Worm (Caenorhabditis elegans): Measurements from ENCODE around the gene inx-11.

inx-11 gene

ce11 chrV:12465399-12465798 is 21.6 kb upstream of the inx-11 start:
- TF ChIP-seq elt-3 (tag; optimal IDR thresholded peaks at IDR 0.05) (no peak), lsy-2 (tag; optimal IDR thresholded peaks at IDR 0.05) (peak; percentile 20), nhr-237 (tag; optimal IDR thresholded peaks at IDR 0.05) (no peak), hlh-1 (tag; optimal IDR thresholded peaks at IDR 0.05) (peak; percentile 49), M03D4.4 (tag; optimal IDR thresholded peaks at IDR 0.05) (peak; percentile 38), unc-120 (tag; optimal IDR thresholded peaks at IDR 0.05; ENCODE audit: poor library complexity, severe bottlenecking) (peak; percentile 87), elt-1 (tag; optimal IDR thresholded peaks at IDR 0.05; ENCODE audit: borderline replicate concordance, insufficient read depth) (no peak), unc-39 (tag; optimal IDR thresholded peaks at IDR 0.05) (peak; percentile 18), cnd-1 (tag; optimal IDR thresholded peaks at IDR 0.05) (no peak), zip-8 (tag; optimal IDR thresholded peaks at IDR 0.05) (no peak), pha-4 (tag; optimal IDR thresholded peaks at IDR 0.05) (peak; percentile 62), mep-1 (tag; optimal IDR thresholded peaks at IDR 0.05) (peak; percentile 66), snpc-4 (tag; optimal IDR thresholded peaks at IDR 0.05) (no peak), sptf-1 (tag; optimal IDR thresholded peaks at IDR 0.05) (peak; percentile 26), blmp-1 (tag; optimal IDR thresholded peaks at IDR 0.05) (no peak), tbx-8 (GFP tag; optimal IDR thresholded peaks at IDR 0.05) (no peak), bed-3 (GFP tag; optimal IDR thresholded peaks at IDR 0.05) (no peak), ceh-39 (tag; optimal IDR thresholded peaks at IDR 0.05) (no peak), ztf-11 (tag; optimal IDR thresholded peaks at IDR 0.05) (peak; percentile 61), ces-1 (GFP tag; optimal IDR thresholded peaks at IDR 0.05) (peak; percentile 83), nhr-76 (tag; optimal IDR thresholded peaks at IDR 0.05) (no peak), drap-1 (GFP tag; optimal IDR thresholded peaks at IDR 0.05) (peak; percentile 1), nhr-28 (tag; optimal IDR thresholded peaks at IDR 0.05) (no peak), ceh-83 (GFP tag; optimal IDR thresholded peaks at IDR 0.05) (no peak), unc-62 (GFP tag; optimal IDR thresholded peaks at IDR 0.05) (peak; percentile 93), sem-2 (GFP tag; optimal IDR thresholded peaks at IDR 0.05) (no peak), mls-2 (tag; optimal IDR thresholded peaks at IDR 0.05) (peak; percentile 25), nhr-2 (tag; optimal IDR thresholded peaks at IDR 0.05) (no peak), ceh-43 (GFP tag; optimal IDR thresholded peaks at IDR 0.05) (no peak)

ce11 chrV:12466653-12467052 is 20.4 kb upstream of the inx-11 start:
- TF ChIP-seq lsy-2 (tag; optimal IDR thresholded peaks at IDR 0.05) = no peak
- no peak for TF ChIP-seq blmp-1 (tag; optimal IDR thresholded peaks at IDR 0.05)
- TF ChIP-seq tbx-8 (GFP tag; optimal IDR thresholded peaks at IDR 0.05) = no peak
- TF ChIP-seq unc-120 (tag; optimal IDR thresholded peaks at IDR 0.05; ENCODE audit: poor library complexity, severe bottlenecking) = no peak
- no peak for TF ChIP-seq elt-1 (tag; optimal IDR thresholded peaks at IDR 0.05; ENCODE audit: borderline replicate concordance, insufficient read depth)
- no peak for TF ChIP-seq drap-1 (GFP tag; optimal IDR thresholded peaks at IDR 0.05)
- TF ChIP-seq ceh-39 (tag; optimal IDR thresholded peaks at IDR 0.05) = no peak
- no peak for TF ChIP-seq ham-2 (GFP tag; optimal IDR thresholded peaks at IDR 0.05)
- no peak for TF ChIP-seq flh-1 (GFP tag; optimal IDR thresholded peaks at IDR 0.05)
- no peak for TF ChIP-seq nhr-237 (tag; optimal IDR thresholded peaks at IDR 0.05)

ce11 chrV:12467755-12468154 is 19.3 kb upstream of the inx-11 start:
- TF ChIP-seq ceh-39 (tag; optimal IDR thresholded peaks at IDR 0.05) (no peak), mab-5 (tag; optimal IDR thresholded peaks at IDR 0.05) (no peak), drap-1 (GFP tag; optimal IDR thresholded peaks at IDR 0.05) (no peak), mls-2 (tag; optimal IDR thresholded peaks at IDR 0.05) (no peak), ceh-83 (GFP tag; optimal IDR thresholded peaks at IDR 0.05) (no peak), hlh-1 (tag; optimal IDR thresholded peaks at IDR 0.05) (no peak), elt-1 (tag; optimal IDR thresholded peaks at IDR 0.05; ENCODE audit: borderline replicate concordance, insufficient read depth) (no peak)

- no peak for TF ChIP-seq unc-62 (GFP tag; optimal IDR thresholded peaks at IDR 0.05)
- no peak for TF ChIP-seq unc-120 (tag; optimal IDR thresholded peaks at IDR 0.05; ENCODE audit: poor library complexity, severe bottlenecking)
- no peak for TF ChIP-seq sem-2 (GFP tag; optimal IDR thresholded peaks at IDR 0.05)
- TF ChIP-seq sptf-1 (tag; optimal IDR thresholded peaks at IDR 0.05) = no peak
- TF ChIP-seq lin-32 (GFP tag; optimal IDR thresholded peaks at IDR 0.05) = no peak
- TF ChIP-seq nhr-2 (tag; optimal IDR thresholded peaks at IDR 0.05) = no peak
- no peak for TF ChIP-seq ceh-83 (GFP tag; optimal IDR thresholded peaks at IDR 0.05)
- no peak for TF ChIP-seq nhr-237 (tag; optimal IDR thresholded peaks at IDR 0.05)
- TF ChIP-seq nhr-76 (tag; optimal IDR thresholded peaks at IDR 0.05) = no peak
- TF ChIP-seq zip-8 (tag; optimal IDR thresholded peaks at IDR 0.05) = no peak
- TF ChIP-seq unc-39 (tag; optimal IDR thresholded peaks at IDR 0.05) = no peak
- no peak for TF ChIP-seq bed-3 (GFP tag; optimal IDR thresholded peaks at IDR 0.05)
- no peak for TF ChIP-seq blmp-1 (tag; optimal IDR thresholded peaks at IDR 0.05)
- no peak for TF ChIP-seq hlh-1 (tag; optimal IDR thresholded peaks at IDR 0.05)
- TF ChIP-seq tbx-8 (GFP tag; optimal IDR thresholded peaks at IDR 0.05) = no peak
- TF ChIP-seq nhr-28 (tag; optimal IDR thresholded peaks at IDR 0.05) = no peak
- no peak for TF ChIP-seq nhr-12 (tag; optimal IDR thresholded peaks at IDR 0.05)
- TF ChIP-seq ztf-11 (tag; optimal IDR thresholded peaks at IDR 0.05) = no peak
- no peak for TF ChIP-seq ceh-43 (GFP tag; optimal IDR thresholded peaks at IDR 0.05)
Measured at ce11 chrV:12468363-12468762, 18.7 kb upstream of the inx-11 start, which contains the start of gene F28C1.3. Gene F28C1.3 (plus strand): TSS chrV:12468663.

Data from whole organism, mixed stage, embryonic.